Worm (Caenorhabditis elegans) whole organism, young adult: ENCODE data around the gene atg-16.2.
A peak's percentile ranks its signal among the peaks of the same experiment; 100 is the strongest.

Experiments
- B0035.1 ChIP-seq: sonication (generic microtip); optimal IDR thresholded peaks from 2 replicates; lab custom pipeline; 2016; ENCODE audit warnings: missing genetic modification characterization, mild to moderate bottlenecking, missing compliant biosample characterization, missing genotype, missing genetic modification reagents
- C06A6.2 ChIP-seq: fragments of 200-800 bp; sonication (Bioruptor generic); conservative IDR thresholded peaks from 2 replicates; pipeline ENCODE4 v1.3.6; 2022; ENCODE audit warnings: missing genetic modification characterization, missing compliant biosample characterization
- C17E4.6 ChIP-seq: fragments of 200-800 bp; sonication (Bioruptor generic); IDR thresholded peaks from 2 replicates; pipeline ENCODE4 v1.3.6; 2022; ENCODE audit warnings: missing genetic modification reagents, missing genetic modification characterization, missing compliant biosample characterization
- D2030.7 ChIP-seq: fragments of 200-800 bp; sonication (Bioruptor generic); IDR thresholded peaks from 2 replicates; pipeline ENCODE4 v1.3.6; 2022; ENCODE audit warnings: missing genetic modification reagents, missing genetic modification characterization, missing compliant biosample characterization
- F52B5.7 ChIP-seq: sonication (generic microtip); optimal IDR thresholded peaks from 2 replicates; lab custom pipeline; 2016; ENCODE audit warnings: mild to moderate bottlenecking, missing genetic modification characterization, missing compliant biosample characterization
- F55B11.4 ChIP-seq: sonication (generic microtip); optimal IDR thresholded peaks from 2 replicates; lab custom pipeline; 2016; ENCODE audit warnings: missing compliant biosample characterization, missing genetic modification characterization, borderline replicate concordance; ENCODE audit not compliant: insufficient read depth
- F57A8.1 ChIP-seq: fragments of 200-800 bp; sonication (Bioruptor generic); optimal IDR thresholded peaks from 2 replicates; lab custom pipeline; 2018; ENCODE audit warnings: mild to moderate bottlenecking, missing genetic modification characterization, moderate library complexity, missing compliant biosample characterization
- F57C9.4 ChIP-seq: sonication (generic microtip); optimal IDR thresholded peaks from 2 replicates; lab custom pipeline; 2017; ENCODE audit warnings: mild to moderate bottlenecking, missing genetic modification characterization, missing compliant biosample characterization
- K11D2.4 ChIP-seq: fragments of 200-800 bp; sonication (Bioruptor generic); IDR thresholded peaks from 2 replicates; pipeline ENCODE4 v1.3.6; 2022; ENCODE audit warnings: missing genetic modification reagents, missing genetic modification characterization, missing compliant biosample characterization
- akir-1 ChIP-seq: fragments of 200-800 bp; sonication (Bioruptor generic); optimal IDR thresholded peaks from 2 replicates; lab custom pipeline; 2018; ENCODE audit warnings: mild to moderate bottlenecking, missing genetic modification characterization, moderate library complexity, missing compliant biosample characterization
- ama-1 ChIP-seq, 3 experiments: fragments of 150-350 bp in 1 of 3; sonication (generic microtip) in 2 of 3; optimal IDR thresholded peaks; 2 replicates each; lab custom pipeline; 2014 to 2018; ENCODE audit warnings: missing biosample characterization in 2 of 3, missing genetic modification characterization in 2 of 3, missing genetic modification reagents in 2 of 3
- bed-2 ChIP-seq: fragments of 200-800 bp; sonication (Bioruptor generic); IDR thresholded peaks from 2 replicates; pipeline ENCODE4 v1.3.6; 2022; ENCODE audit warnings: missing genetic modification reagents, missing genetic modification characterization, missing compliant biosample characterization
- ccch-3 ChIP-seq: fragments of 200-800 bp; sonication (Bioruptor generic); optimal IDR thresholded peaks from 2 replicates; lab custom pipeline; 2018; ENCODE audit warnings: mild to moderate bottlenecking, missing genetic modification characterization, missing compliant biosample characterization
- ceh-40 ChIP-seq: fragments of 200-800 bp; sonication (Bioruptor generic); IDR thresholded peaks from 2 replicates; pipeline ENCODE4 v1.3.6; 2022; ENCODE audit warnings: missing genetic modification characterization, missing compliant biosample characterization
- ceh-79 ChIP-seq: sonication (generic microtip); optimal IDR thresholded peaks from 2 replicates; lab custom pipeline; 2017; ENCODE audit warnings: mild to moderate bottlenecking, missing genetic modification characterization, missing compliant biosample characterization
- chd-7 ChIP-seq: sonication (generic microtip); optimal IDR thresholded peaks from 2 replicates; lab custom pipeline; 2016; ENCODE audit warnings: mild to moderate bottlenecking, missing genetic modification characterization, moderate library complexity, missing compliant biosample characterization
- egl-18 ChIP-seq: fragments of 200-800 bp; sonication (Bioruptor generic); IDR thresholded peaks from 2 replicates; pipeline ENCODE4 v1.3.6; 2022; ENCODE audit warnings: missing genetic modification reagents, missing genetic modification characterization, missing compliant biosample characterization
- egl-44 ChIP-seq: fragments of 200-800 bp; sonication (Bioruptor generic); IDR thresholded peaks from 2 replicates; pipeline ENCODE4 v1.3.6; 2022; ENCODE audit warnings: missing genetic modification reagents, missing genetic modification characterization, missing compliant biosample characterization
- egrh-3 ChIP-seq: fragments of 200-800 bp; sonication (Bioruptor generic); IDR thresholded peaks from 2 replicates; pipeline ENCODE4 v1.3.6; 2022; ENCODE audit warnings: missing genetic modification reagents, missing genetic modification characterization, missing compliant biosample characterization
- fkh-3 ChIP-seq: sonication (generic microtip); optimal IDR thresholded peaks from 2 replicates; lab custom pipeline; 2016; ENCODE audit warnings: mild to moderate bottlenecking, missing genetic modification characterization, missing compliant biosample characterization
- him-1 ChIP-seq: sonication (generic microtip); optimal IDR thresholded peaks from 2 replicates; lab custom pipeline; 2016; ENCODE audit warnings: missing genotype, missing genetic modification reagents, missing genetic modification characterization, missing compliant biosample characterization
- hlh-12 ChIP-seq: sonication (generic microtip); optimal IDR thresholded peaks from 2 replicates; lab custom pipeline; 2016; ENCODE audit warnings: missing genetic modification characterization, missing compliant biosample characterization
- hmg-1.2 ChIP-seq: fragments of 200-800 bp; sonication (Bioruptor generic); IDR thresholded peaks from 2 replicates; pipeline ENCODE4 v1.3.6; 2022; ENCODE audit warnings: missing genetic modification reagents, missing genetic modification characterization, missing compliant biosample characterization
- hmg-20 ChIP-seq: fragments of 200-800 bp; sonication (Bioruptor generic); IDR thresholded peaks from 2 replicates; pipeline ENCODE4 v1.3.6; 2022; ENCODE audit warnings: missing genetic modification reagents, missing genetic modification characterization, missing compliant biosample characterization
- hsf-1 ChIP-seq: fragments of 200-800 bp; sonication (Bioruptor generic); IDR thresholded peaks from 2 replicates; pipeline ENCODE4 v1.3.6; 2022; ENCODE audit warnings: missing genetic modification reagents, missing genetic modification characterization, missing compliant biosample characterization
- lag-1 ChIP-seq: fragments of 200-800 bp; sonication (Bioruptor generic); IDR thresholded peaks from 2 replicates; pipeline ENCODE4 v1.3.6; 2022; ENCODE audit warnings: missing genetic modification reagents, missing genetic modification characterization, missing compliant biosample characterization
- lin-26 ChIP-seq: fragments of 200-800 bp; sonication (Bioruptor generic); IDR thresholded peaks from 2 replicates; pipeline ENCODE4 v1.3.6; 2022; ENCODE audit warnings: missing genetic modification reagents, missing genetic modification characterization, missing compliant biosample characterization
- lin-40 ChIP-seq: sonication (generic microtip); optimal IDR thresholded peaks from 2 replicates; lab custom pipeline; 2016; ENCODE audit warnings: missing genetic modification characterization, mild to moderate bottlenecking, missing compliant biosample characterization, missing genotype, missing genetic modification reagents
- lir-1 ChIP-seq: fragments of 200-800 bp; sonication (Bioruptor generic); conservative IDR thresholded peaks from 2 replicates; pipeline ENCODE4 v1.3.6; 2022; ENCODE audit warnings: missing genetic modification reagents, missing genetic modification characterization, missing compliant biosample characterization
- madf-10 ChIP-seq: sonication (generic microtip); optimal IDR thresholded peaks from 2 replicates; lab custom pipeline; 2016; ENCODE audit warnings: mild to moderate bottlenecking, missing genetic modification characterization, missing compliant biosample characterization
- madf-6 ChIP-seq: fragments of 200-800 bp; sonication (Bioruptor generic); IDR thresholded peaks from 2 replicates; pipeline ENCODE4 v1.3.6; 2022; ENCODE audit warnings: missing genetic modification reagents, missing genetic modification characterization, missing compliant biosample characterization
- mel-28 ChIP-seq: sonication (generic microtip); optimal IDR thresholded peaks from 2 replicates; lab custom pipeline; 2016; ENCODE audit warnings: borderline replicate concordance, mild to moderate bottlenecking, missing genetic modification characterization, missing compliant biosample characterization
- mes-4 ChIP-seq: sonication (generic microtip); optimal IDR thresholded peaks from 2 replicates; lab custom pipeline; 2016; ENCODE audit warnings: missing genotype, missing genetic modification characterization, missing compliant biosample characterization
- nfya-2 ChIP-seq: fragments of 200-800 bp; sonication (Bioruptor generic); IDR thresholded peaks from 2 replicates; pipeline ENCODE4 v1.3.6; 2022; ENCODE audit warnings: missing genetic modification reagents, missing genetic modification characterization, missing compliant biosample characterization
- nhr-120 ChIP-seq: fragments of 200-800 bp; sonication (Bioruptor generic); IDR thresholded peaks from 2 replicates; pipeline ENCODE4 v1.3.6; 2022; ENCODE audit warnings: missing genetic modification characterization, missing compliant biosample characterization
- nhr-179 ChIP-seq: sonication (generic microtip); optimal IDR thresholded peaks from 2 replicates; lab custom pipeline; 2016; ENCODE audit warnings: mild to moderate bottlenecking, missing genetic modification characterization, missing compliant biosample characterization
- nhr-80 ChIP-seq: sonication (generic microtip); optimal IDR thresholded peaks from 2 replicates; lab custom pipeline; 2016; ENCODE audit warnings: missing genetic modification characterization, missing compliant biosample characterization
- nhr-90 ChIP-seq: sonication (generic microtip); optimal IDR thresholded peaks from 2 replicates; lab custom pipeline; 2016; ENCODE audit warnings: missing genotype, mild to moderate bottlenecking, missing genetic modification characterization, missing compliant biosample characterization
- pbrm-1 ChIP-seq: fragments of 200-800 bp; sonication (Bioruptor generic); IDR thresholded peaks from 2 replicates; pipeline ENCODE4 v1.3.6; 2022; ENCODE audit warnings: missing genetic modification reagents, missing genetic modification characterization, missing compliant biosample characterization
- pha-4 ChIP-seq: fragments of 150-350 bp; sonication (generic microtip); optimal IDR thresholded peaks from 2 replicates; lab custom pipeline; 2014; ENCODE audit warnings: missing biosample characterization, missing genetic modification reagents, missing genetic modification characterization
- rpc-1 ChIP-seq, 2 experiments: fragments of 150-350 bp in 1 of 2; sonication (generic microtip) in 1 of 2; optimal IDR thresholded peaks; 2 replicates each; lab custom pipeline; 2014 to 2018; ENCODE audit warnings: missing biosample characterization in 1 of 2, missing genetic modification characterization in 1 of 2, missing genetic modification reagents in 1 of 2, missing genotype in 1 of 2
- sdz-38 ChIP-seq: sonication (generic microtip); optimal IDR thresholded peaks from 2 replicates; lab custom pipeline; 2016; ENCODE audit warnings: missing genotype, missing genetic modification characterization, missing compliant biosample characterization
- snpc-1.1 ChIP-seq: sonication (generic microtip); optimal IDR thresholded peaks from 2 replicates; lab custom pipeline; 2017; ENCODE audit warnings: missing genetic modification characterization, mild to moderate bottlenecking, missing compliant biosample characterization, antibody characterized with exemption, moderate library complexity, missing genotype, missing genetic modification reagents; ENCODE audit not compliant: insufficient read depth
- sptf-2 ChIP-seq: fragments of 200-800 bp; sonication (Bioruptor generic); optimal IDR thresholded peaks from 2 replicates; lab custom pipeline; 2018; ENCODE audit warnings: mild to moderate bottlenecking, missing genetic modification characterization, missing compliant biosample characterization
- tlf-1 ChIP-seq: fragments of 200-800 bp; sonication (Bioruptor generic); optimal IDR thresholded peaks from 2 replicates; lab custom pipeline; 2018; ENCODE audit warnings: mild to moderate bottlenecking, missing genetic modification characterization, missing compliant biosample characterization
- unc-130 ChIP-seq: sonication (generic microtip); optimal IDR thresholded peaks from 2 replicates; lab custom pipeline; 2016; ENCODE audit warnings: missing genetic modification reagents, missing genetic modification characterization, missing compliant biosample characterization
- zfh-2 ChIP-seq: fragments of 200-800 bp; sonication (Bioruptor generic); conservative IDR thresholded peaks from 2 replicates; pipeline ENCODE4 v1.3.6; 2022; ENCODE audit warnings: missing genetic modification reagents, missing genetic modification characterization, missing compliant biosample characterization
- ztf-22 ChIP-seq: fragments of 200-800 bp; sonication (Bioruptor generic); optimal IDR thresholded peaks from 2 replicates; lab custom pipeline; 2018; ENCODE audit warnings: mild to moderate bottlenecking, missing genetic modification characterization, moderate library complexity, missing compliant biosample characterization

The atg-16.2 gene

ce11 chrII:6491817-6492452 is 38.7 kb upstream of the atg-16.2 start, which contains the start of the genes T28D9.11 and T28D9.1 (continued):
- TF ChIP-seq hmg-1.2 (GFP tag; lab: Robert Waterston, UW): peak; percentile 28; the same call in 1 of the 2 replicates
- no peak for TF ChIP-seq tlf-1
- no peak for TF ChIP-seq nfya-2
- no peak for TF ChIP-seq mel-28 (tag; lab: Kevin White, UChicago)
- no peak for TF ChIP-seq F57A8.1 (GFP tag; lab: Kevin White, UChicago)
- no peak for TF ChIP-seq nhr-120 (GFP tag; lab: Robert Waterston, UW)
- no peak for TF ChIP-seq lag-1
- TF ChIP-seq hmg-20 (GFP tag; lab: Robert Waterston, UW): no peak
- no peak for TF ChIP-seq mes-4 (tag; lab: Kevin White, UChicago)
- no peak for TF ChIP-seq hlh-12 (tag; lab: Kevin White, UChicago)
- peak; percentile 28 for TF ChIP-seq madf-10 (tag; lab: Kevin White, UChicago)
- no peak for TF ChIP-seq hsf-1
- no peak for TF ChIP-seq nhr-80 (tag; lab: Kevin White, UChicago)
- TF ChIP-seq lir-1: no peak
- TF ChIP-seq nhr-90 (tag; lab: Kevin White, UChicago): no peak
- no peak for TF ChIP-seq ceh-79 (tag; lab: Kevin White, UChicago)
- no peak for TF ChIP-seq F57C9.4 (tag; lab: Kevin White, UChicago)
- no peak for TF ChIP-seq pha-4 (tag; lab: Kevin White, UChicago)
- no peak for TF ChIP-seq B0035.1
- no peak for TF ChIP-seq unc-130
- peak; percentile 22 for TF ChIP-seq lin-40 (tag; lab: Kevin White, UChicago)
- TF ChIP-seq ceh-40 (GFP tag; lab: Robert Waterston, UW): no peak
- TF ChIP-seq nhr-179 (tag; lab: Kevin White, UChicago): no peak
- peak; percentile 61; the same call in 1 of the 2 replicates for TF ChIP-seq lin-26 (GFP tag; lab: Robert Waterston, UW)
- TF ChIP-seq bed-2 (GFP tag; lab: Robert Waterston, UW): 0 out of 2 replicates have a peak, but pooled peaks have one; percentile 76
- TF ChIP-seq C06A6.2 (GFP tag; lab: Robert Waterston, UW): no peak
- TF ChIP-seq sdz-38: no peak
- TF ChIP-seq F55B11.4 (tag; lab: Kevin White, UChicago): no peak
- TF ChIP-seq ccch-3 (GFP tag; lab: Kevin White, UChicago): no peak
- TF ChIP-seq sptf-2 (GFP tag; lab: Kevin White, UChicago): no peak
- peak; percentile 11 for TF ChIP-seq F52B5.7 (tag; lab: Kevin White, UChicago)
- TF ChIP-seq fkh-3 (tag; lab: Kevin White, UChicago): no peak
- 0 out of 2 replicates have a peak, but pooled peaks have one; percentile 40 for TF ChIP-seq egl-18
- TF ChIP-seq egrh-3 (GFP tag; lab: Robert Waterston, UW): peak; percentile 88
- no peak; the same call in none of the 2 replicates for TF ChIP-seq D2030.7
- no peak for TF ChIP-seq akir-1 (GFP tag; lab: Kevin White, UChicago)
- TF ChIP-seq K11D2.4 (GFP tag; lab: Robert Waterston, UW): peak; percentile 46; the same call in 1 of the 2 replicates
- TF ChIP-seq chd-7: peak; percentile 12
- no peak for TF ChIP-seq him-1 (tag; lab: Kevin White, UChicago)
- peak; percentile 35; the same call in 1 of the 2 replicates for TF ChIP-seq egl-44 (GFP tag; lab: Robert Waterston, UW)
- peak; percentile 43 for TF ChIP-seq ztf-22 (GFP tag; lab: Kevin White, UChicago)
- TF ChIP-seq rpc-1 (optimal IDR thresholded peaks at IDR 0.05; lab: Kevin White, UChicago): no peak
- TF ChIP-seq rpc-1 (tag; optimal IDR thresholded peaks at IDR 0.05; lab: Kevin White, UChicago): no peak
- TF ChIP-seq pbrm-1 (GFP tag; lab: Robert Waterston, UW): 0 out of 2 replicates have a peak, but pooled peaks have one; percentile 25
- no peak for TF ChIP-seq madf-6 (GFP tag; lab: Robert Waterston, UW)
- TF ChIP-seq C17E4.6 (GFP tag; lab: Robert Waterston, UW): no peak
- no peak for TF ChIP-seq snpc-1.1 (tag; lab: Kevin White, UChicago)
- TF ChIP-seq zfh-2 (GFP tag; lab: Robert Waterston, UW): peak; percentile 99
- TF ChIP-seq ama-1 (optimal IDR thresholded peaks at IDR 0.05; lab: Kevin White, UChicago): no peak
- TF ChIP-seq ama-1 (GFP tag; optimal IDR thresholded peaks at IDR 0.05; lab: Kevin White, UChicago): no peak
